Fruit fly (Drosophila melanogaster) whole organism, wandering third instar larva: Measurements from ENCODE around the gene mRpL51.

Source experiments
- Abd-B ChIP-seq: fragments of >200 bp; optimal IDR thresholded peaks from 2 replicates; lab custom pipeline; 2017; ENCODE audit warnings: missing biosample characterization, missing genetic modification characterization
- CG32264 ChIP-seq: fragments of 200-800 bp; sonication (Bioruptor generic); optimal IDR thresholded peaks from 2 replicates; lab custom pipeline; 2016; ENCODE audit warnings: missing biosample characterization, missing genetic modification characterization
- CG9705 ChIP-seq: fragments of 200-800 bp; sonication (Bioruptor generic); optimal IDR thresholded peaks from 2 replicates; lab custom pipeline; 2018; ENCODE audit warnings: missing biosample characterization, mild to moderate bottlenecking, missing genetic modification characterization
- CrebA ChIP-seq: fragments of 200-800 bp; sonication (Bioruptor generic); optimal IDR thresholded peaks from 2 replicates; lab custom pipeline; 2016; ENCODE audit warnings: missing biosample characterization, mild to moderate bottlenecking, missing genetic modification characterization, borderline replicate concordance
- Dfd ChIP-seq: fragments of >200 bp; optimal IDR thresholded peaks from 2 replicates; lab custom pipeline; 2017; ENCODE audit warnings: missing biosample characterization, missing genetic modification characterization
- Dif ChIP-seq: fragments of 200-275, 200-300 bp; sonication (Bioruptor generic); optimal IDR thresholded peaks from 2 replicates; lab custom pipeline; 2018; ENCODE audit warnings: missing biosample characterization, missing genetic modification characterization; ENCODE audit not compliant: partially characterized antibody
- GATAd ChIP-seq: sonication (Bioruptor generic); optimal IDR thresholded peaks from 2 replicates; lab custom pipeline; 2016; ENCODE audit warnings: missing biosample characterization, missing genetic modification characterization
- HLH106 ChIP-seq: fragments of 200-800 bp; optimal IDR thresholded peaks from 3 replicates; lab custom pipeline; 2019; ENCODE audit warnings: missing biosample characterization, mild to moderate bottlenecking, missing genetic modification characterization, moderate library complexity
- Hnf4 ChIP-seq: fragments of 200-800 bp; sonication (Bioruptor generic); optimal IDR thresholded peaks from 2 replicates; lab custom pipeline; 2016; ENCODE audit warnings: missing biosample characterization, mild to moderate bottlenecking, missing genetic modification characterization
- Hr78 ChIP-seq: fragments of >200 bp; optimal IDR thresholded peaks from 2 replicates; lab custom pipeline; 2017; ENCODE audit warnings: missing biosample characterization, missing genetic modification characterization
- Hr83 ChIP-seq: fragments of 200-300 bp; sonication (Bioruptor generic); optimal IDR thresholded peaks from 2 replicates; lab custom pipeline; 2016; ENCODE audit warnings: missing biosample characterization, mild to moderate bottlenecking, missing genetic modification characterization, moderate library complexity; ENCODE audit not compliant: poor library complexity, severe bottlenecking
- Jra ChIP-seq: sonication (Bioruptor generic); optimal IDR thresholded peaks from 2 replicates; lab custom pipeline; 2016; ENCODE audit warnings: missing biosample characterization, missing genetic modification characterization
- Mio ChIP-seq: sonication (Bioruptor generic); optimal IDR thresholded peaks from 2 replicates; lab custom pipeline; 2016; ENCODE audit warnings: missing biosample characterization, missing genetic modification characterization
- Myc ChIP-seq: fragments of >200 bp; optimal IDR thresholded peaks from 2 replicates; lab custom pipeline; 2017
- N ChIP-seq: fragments of >200 bp; optimal IDR thresholded peaks from 2 replicates; lab custom pipeline; 2018; ENCODE audit warnings: missing biosample characterization, missing external identifiers, missing genetic modification characterization
- OdsH ChIP-seq: fragments of 200-800 bp; sonication (Bioruptor generic); optimal IDR thresholded peaks from 2 replicates; lab custom pipeline; 2016; ENCODE audit warnings: missing biosample characterization, mild to moderate bottlenecking, missing genetic modification characterization
- Rel ChIP-seq, 2 experiments: fragments of 200-800 bp; sonication (Bioruptor generic) in 1 of 2; optimal IDR thresholded peaks; 2 replicates in 1 of 2; 3 replicates in 1 of 2; lab custom pipeline; 2016 to 2019; ENCODE audit warnings: mild to moderate bottlenecking in 2 of 2, missing biosample characterization in 2 of 2, missing genetic modification characterization in 2 of 2, moderate library complexity in 1 of 2
- Sp1 ChIP-seq: fragments of 200-800 bp; sonication (Bioruptor generic); optimal IDR thresholded peaks from 3 replicates; lab custom pipeline; 2019; ENCODE audit warnings: missing biosample characterization, mild to moderate bottlenecking, missing genetic modification characterization, moderate library complexity
- Vsx2 ChIP-seq: fragments of 200-300, 225-300 bp; sonication (Bioruptor generic); optimal IDR thresholded peaks from 2 replicates; lab custom pipeline; 2018; ENCODE audit warnings: missing biosample characterization, missing genetic modification characterization; ENCODE audit not compliant: partially characterized antibody
- br ChIP-seq: fragments of 200-800 bp; sonication (Bioruptor generic); optimal IDR thresholded peaks from 2 replicates; lab custom pipeline; 2016; ENCODE audit warnings: missing biosample characterization, missing genetic modification characterization
- brk ChIP-seq: fragments of 200-800 bp; sonication (Bioruptor generic); optimal IDR thresholded peaks from 2 replicates; lab custom pipeline; 2016; ENCODE audit warnings: missing biosample characterization, mild to moderate bottlenecking, missing genetic modification characterization
- dl ChIP-seq, 2 experiments: fragments of 175-275, 200-275 bp in 1 of 2; fragments of 200-275 bp in 1 of 2; sonication (Bioruptor generic); optimal IDR thresholded peaks; lab custom pipeline; 2018; ENCODE audit warnings: mild to moderate bottlenecking in 2 of 2, missing biosample characterization in 2 of 2, missing genetic modification characterization in 2 of 2, moderate library complexity in 2 of 2; ENCODE audit not compliant: partially characterized antibody in 2 of 2, insufficient read depth in 1 of 2
- dmrt93B ChIP-seq: fragments of 200-800 bp; sonication (Bioruptor generic); optimal IDR thresholded peaks from 2 replicates; lab custom pipeline; 2018; ENCODE audit warnings: missing biosample characterization, mild to moderate bottlenecking, missing genetic modification characterization
- dsf ChIP-seq: sonication (Bioruptor generic); optimal IDR thresholded peaks from 2 replicates; lab custom pipeline; 2016; ENCODE audit warnings: missing biosample characterization, missing genetic modification characterization, borderline replicate concordance
- ey ChIP-seq: fragments of 200-800 bp; sonication (Bioruptor generic); optimal IDR thresholded peaks from 2 replicates; lab custom pipeline; 2016; ENCODE audit warnings: missing biosample characterization, missing genetic modification characterization
- foxo ChIP-seq, 2 experiments: fragments of 200-800 bp; sonication (Bioruptor generic); optimal IDR thresholded peaks; 2 replicates in 1 of 2; 3 replicates in 1 of 2; lab custom pipeline; 2016 to 2017; ENCODE audit warnings: missing biosample characterization in 2 of 2, missing genetic modification characterization in 2 of 2
- fru ChIP-seq: fragments of 200-800 bp; sonication (Bioruptor generic); optimal IDR thresholded peaks from 3 replicates; lab custom pipeline; 2016; ENCODE audit warnings: missing biosample characterization, mild to moderate bottlenecking, missing genetic modification characterization
- h ChIP-seq: fragments of 200-800 bp; sonication (Bioruptor generic); optimal IDR thresholded peaks from 3 replicates; lab custom pipeline; 2016; ENCODE audit warnings: missing biosample characterization, mild to moderate bottlenecking, missing genetic modification characterization
- jim ChIP-seq: fragments of 175-275, 200-325 bp; sonication (Bioruptor generic); optimal IDR thresholded peaks from 2 replicates; lab custom pipeline; 2016; ENCODE audit warnings: missing biosample characterization, mild to moderate bottlenecking, missing genetic modification characterization
- lola ChIP-seq: fragments of >200 bp; optimal IDR thresholded peaks from 2 replicates; lab custom pipeline; 2017; ENCODE audit warnings: missing biosample characterization, missing genetic modification characterization
- pan ChIP-seq: fragments of >200 bp; optimal IDR thresholded peaks from 2 replicates; lab custom pipeline; 2017
- psq ChIP-seq: fragments of 200-800 bp; sonication (Bioruptor generic); optimal IDR thresholded peaks from 3 replicates; lab custom pipeline; 2017; ENCODE audit warnings: missing biosample characterization, mild to moderate bottlenecking, missing genetic modification characterization, moderate library complexity
- rgr ChIP-seq: fragments of 200-800 bp; sonication (Bioruptor generic); optimal IDR thresholded peaks from 3 replicates; lab custom pipeline; 2016; ENCODE audit warnings: missing biosample characterization, mild to moderate bottlenecking, missing genetic modification characterization
- sage ChIP-seq: fragments of 200-800 bp; sonication (Bioruptor generic); optimal IDR thresholded peaks from 2 replicates; lab custom pipeline; 2016; ENCODE audit warnings: missing biosample characterization, mild to moderate bottlenecking, missing genetic modification characterization
- sv ChIP-seq: fragments of 200-800 bp; sonication (Bioruptor generic); optimal IDR thresholded peaks from 3 replicates; lab custom pipeline; 2016; ENCODE audit warnings: missing biosample characterization, missing genetic modification characterization
- tai ChIP-seq: sonication (Bioruptor generic); optimal IDR thresholded peaks from 2 replicates; lab custom pipeline; 2016; ENCODE audit warnings: missing biosample characterization, missing genetic modification characterization
- usp ChIP-seq: fragments of >200 bp; optimal IDR thresholded peaks from 2 replicates; lab custom pipeline; 2017; ENCODE audit warnings: missing biosample characterization, missing genetic modification characterization
- woc ChIP-seq: sonication (Bioruptor generic); optimal IDR thresholded peaks from 2 replicates; lab custom pipeline; 2016; ENCODE audit warnings: missing biosample characterization, mild to moderate bottlenecking, missing genetic modification characterization

mRpL51 gene

DNA sequence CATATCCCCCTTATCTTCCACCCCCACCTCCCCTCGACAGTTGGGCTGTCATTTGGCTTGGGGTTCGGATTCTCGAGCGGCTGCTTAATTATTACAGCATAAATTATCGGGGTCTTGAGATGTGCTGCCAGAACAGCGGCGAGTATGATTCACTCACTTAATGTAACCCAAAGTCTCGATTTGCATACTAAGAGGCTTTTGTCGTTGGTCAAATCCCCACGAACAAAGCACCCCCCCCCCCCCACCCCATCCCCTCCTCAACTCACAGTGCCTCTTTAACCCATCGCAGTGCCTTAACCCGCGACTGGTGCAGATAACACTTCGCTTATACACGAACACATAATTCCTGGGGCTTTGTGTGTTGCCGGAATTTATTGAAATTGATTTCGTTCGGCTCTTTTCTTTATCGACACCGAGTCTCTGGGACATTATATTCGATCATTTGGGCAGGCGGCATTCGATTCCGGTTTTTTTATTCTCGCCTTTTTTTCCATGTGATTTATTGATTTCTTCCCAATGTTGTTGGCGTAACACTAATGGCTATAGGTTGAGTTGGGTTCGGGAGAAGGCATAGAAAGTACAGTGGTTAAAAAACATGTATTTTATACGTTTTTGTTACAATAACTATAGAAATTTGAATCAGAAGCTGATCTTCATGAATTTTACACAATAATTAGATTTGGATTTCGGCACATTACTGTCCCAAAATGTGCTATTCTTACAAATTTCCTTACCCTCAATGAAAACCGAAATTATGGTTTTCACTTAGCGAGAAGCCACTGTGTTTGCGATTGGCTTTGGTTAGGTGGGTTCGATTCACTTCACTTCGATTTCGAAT is 36.8 kb upstream of the mRpL51 start:
- TF ChIP-seq br (GFP tag; lab: Kevin White, UChicago) (peak; percentile 36), Mio (no peak), HLH106 (peak; percentile 28), Vsx2 (GFP tag; lab: Kevin White, UChicago) (no peak), CrebA (GFP tag; lab: Kevin White, UChicago) (no peak), Jra (no peak), Myc (lab: Kevin White, UChicago) (no peak), pan (lab: Kevin White, UChicago) (no peak), brk (GFP tag; lab: Kevin White, UChicago) (no peak), GATAd (no peak), Hr83 (GFP tag; lab: Kevin White, UChicago) (no peak), CG32264 (no peak), tai (no peak), sage (GFP tag; lab: Kevin White, UChicago) (no peak), Abd-B (GFP tag; lab: Kevin White, UChicago) (no peak), fru (GFP tag; lab: Kevin White, UChicago) (peak; percentile 70), dsf (GFP tag; lab: Kevin White, UChicago) (no peak), rgr (GFP tag; lab: Kevin White, UChicago) (peak; percentile 59), woc (GFP tag; lab: Kevin White, UChicago) (no peak), foxo (GFP tag; optimal IDR thresholded peaks at IDR 0.05; lab: Kevin White, UChicago) (peak in 1 of 2 experiments; percentile 27), psq (GFP tag; lab: Kevin White, UChicago) (peak; percentile 51), jim (GFP tag; lab: Kevin White, UChicago) (no peak), dl (GFP tag; optimal IDR thresholded peaks at IDR 0.05; lab: Kevin White, UChicago; ENCODE audit: insufficient read depth in 1 of 2, partially characterized antibody in 2 of 2) (no peak), lola (GFP tag; lab: Kevin White, UChicago) (no peak), Hnf4 (GFP tag; lab: Kevin White, UChicago) (peak; percentile 17), h (peak; percentile 45), ey (peak; percentile 45), Sp1 (GFP tag; lab: Kevin White, UChicago) (peak; percentile 8), Hr78 (GFP tag; lab: Kevin White, UChicago) (no peak), OdsH (GFP tag; lab: Kevin White, UChicago) (no peak), Dif (GFP tag; lab: Kevin White, UChicago) (no peak), N (GFP tag; lab: Kevin White, UChicago) (no peak), dmrt93B (GFP tag; lab: Kevin White, UChicago) (no peak), Dfd (GFP tag; lab: Kevin White, UChicago) (no peak), usp (GFP tag; lab: Kevin White, UChicago) (no peak), CG9705 (GFP tag; lab: Kevin White, UChicago) (no peak), Rel (GFP tag; optimal IDR thresholded peaks at IDR 0.05; lab: Kevin White, UChicago) (no peak), Rel (tag; optimal IDR thresholded peaks at IDR 0.05; lab: Kevin White, UChicago) (no peak), sv (GFP tag; lab: Kevin White, UChicago) (no peak)

DNA sequence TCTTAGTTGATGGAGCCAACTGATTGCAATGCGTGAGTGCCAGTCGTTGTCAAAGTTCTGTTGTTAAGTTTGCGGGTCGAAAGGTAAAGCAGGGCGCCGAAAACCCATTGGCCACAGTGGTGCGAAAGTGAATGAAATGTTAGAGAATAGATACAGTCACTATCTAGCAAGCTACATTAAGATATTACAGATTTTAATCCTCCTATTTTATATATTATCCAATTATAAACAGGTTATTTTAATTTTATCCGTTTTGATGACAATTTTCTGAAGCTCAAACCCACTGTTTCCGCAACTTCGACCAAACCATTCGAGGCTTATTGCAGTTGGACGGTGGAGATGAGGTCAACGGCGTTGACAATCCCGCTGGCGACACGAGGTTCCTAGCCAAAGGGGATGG is 35.3 kb upstream of the mRpL51 start:
- TF ChIP-seq OdsH (GFP tag; lab: Kevin White, UChicago) = no peak
- TF ChIP-seq foxo (GFP tag; optimal IDR thresholded peaks at IDR 0.05; lab: Kevin White, UChicago) = peak in 1 of 2 experiments; percentile 17
- peak; percentile 15 for TF ChIP-seq h
- TF ChIP-seq woc (GFP tag; lab: Kevin White, UChicago) = no peak
